Worm (Caenorhabditis elegans) whole organism, L4 larva: ENCODE results near the gene pdhk-2.

Experiments
- F44E2.7 ChIP-seq: fragments of 200-800 bp; sonication (Bioruptor generic); IDR thresholded peaks from 2 replicates; pipeline ENCODE4 v2.1.2; 2022; ENCODE audit warnings: missing genetic modification characterization, missing compliant biosample characterization
- F49E8.2 ChIP-seq: sonication (generic microtip); optimal IDR thresholded peaks from 2 replicates; lab custom pipeline; 2016; ENCODE audit warnings: missing compliant biosample characterization, mild to moderate bottlenecking, missing genetic modification characterization, borderline replicate concordance
- T26A8.4 ChIP-seq: fragments of 200-800 bp; sonication (Bioruptor generic); IDR thresholded peaks from 2 replicates; pipeline ENCODE4 v1.3.6; 2022; ENCODE audit warnings: missing genetic modification characterization, missing compliant biosample characterization
- Y5F2A.4 ChIP-seq: fragments of 200-800 bp; sonication (Bioruptor generic); optimal IDR thresholded peaks from 2 replicates; lab custom pipeline; 2018; ENCODE audit warnings: mild to moderate bottlenecking, missing genetic modification characterization, missing compliant biosample characterization
- ZK337.2 ChIP-seq: fragments of 200-800 bp; sonication (Bioruptor generic); IDR thresholded peaks from 2 replicates; pipeline ENCODE4 v1.3.6; 2022; ENCODE audit warnings: missing genetic modification reagents, missing genetic modification characterization, missing compliant biosample characterization
- aly-2 ChIP-seq: sonication (generic microtip); optimal IDR thresholded peaks from 2 replicates; lab custom pipeline; 2018; ENCODE audit warnings: missing biosample characterization, missing genetic modification characterization
- attf-4 ChIP-seq: sonication (generic microtip); optimal IDR thresholded peaks from 3 replicates; lab custom pipeline; 2017; ENCODE audit warnings: missing biosample characterization, missing genetic modification characterization
- daf-12 ChIP-seq: fragments of 150-350 bp; optimal IDR thresholded peaks from 2 replicates; lab custom pipeline; 2014; ENCODE audit warnings: missing biosample characterization, missing genetic modification reagents, missing genetic modification characterization
- daf-16 ChIP-seq, 3 experiments: sonication (generic microtip); optimal IDR thresholded peaks; 2 replicates each; lab custom pipeline; 2016 to 2017; ENCODE audit warnings: missing genetic modification characterization in 3 of 3, missing genetic modification reagents in 3 of 3, mild to moderate bottlenecking in 2 of 3, missing compliant biosample characterization in 2 of 3, missing biosample characterization in 1 of 3, moderate library complexity in 1 of 3
- daf-8 ChIP-seq: fragments of 200-800 bp; sonication (Bioruptor generic); IDR thresholded peaks from 2 replicates; pipeline ENCODE4 v1.3.6; 2022; ENCODE audit warnings: missing genetic modification characterization, missing compliant biosample characterization
- dmd-9 ChIP-seq: fragments of 200-800 bp; sonication (Bioruptor generic); IDR thresholded peaks from 2 replicates; pipeline ENCODE4 v1.3.6; 2022; ENCODE audit warnings: missing genetic modification reagents, missing genetic modification characterization, missing compliant biosample characterization
- dpl-1 ChIP-seq: fragments of 150-350 bp; optimal IDR thresholded peaks from 2 replicates; lab custom pipeline; 2014; ENCODE audit warnings: missing biosample characterization, missing genetic modification reagents, missing genetic modification characterization
- fkh-10 ChIP-seq: fragments of 150-350 bp; optimal IDR thresholded peaks from 2 replicates; lab custom pipeline; 2014; ENCODE audit warnings: missing biosample characterization, missing genetic modification reagents, missing genetic modification characterization
- fos-1 ChIP-seq: fragments of 150-350 bp; optimal IDR thresholded peaks from 2 replicates; lab custom pipeline; 2014; ENCODE audit warnings: missing biosample characterization, missing genetic modification characterization
- hif-1 ChIP-seq, 2 experiments: sonication (generic microtip); optimal IDR thresholded peaks; 2 replicates each; lab custom pipeline; 2016 to 2017; ENCODE audit warnings: missing compliant biosample characterization in 2 of 2, missing genetic modification characterization in 2 of 2, missing genetic modification reagents in 2 of 2, missing genotype in 2 of 2, mild to moderate bottlenecking in 1 of 2
- hlh-30 ChIP-seq: sonication (generic microtip); optimal IDR thresholded peaks from 2 replicates; lab custom pipeline; 2017; ENCODE audit warnings: antibody characterized with exemption, mild to moderate bottlenecking, missing genetic modification characterization, missing compliant biosample characterization; ENCODE audit not compliant: insufficient read depth
- hmg-1.1 ChIP-seq: fragments of 200-800 bp; sonication (Bioruptor generic); IDR thresholded peaks from 2 replicates; pipeline ENCODE4 v1.3.6; 2022; ENCODE audit warnings: missing genetic modification reagents, missing genetic modification characterization, missing compliant biosample characterization
- lim-7 ChIP-seq: fragments of 200-800 bp; sonication (Bioruptor generic); IDR thresholded peaks from 2 replicates; pipeline ENCODE4 v1.3.6; 2022; ENCODE audit warnings: missing genetic modification characterization, missing compliant biosample characterization
- lin-15B ChIP-seq: fragments of 150-350 bp; sonication (generic microtip); optimal IDR thresholded peaks from 3 replicates; lab custom pipeline; 2014; ENCODE audit warnings: missing biosample characterization, missing genetic modification characterization
- lin-29 ChIP-seq: fragments of 200-800 bp; sonication (Bioruptor generic); IDR thresholded peaks from 2 replicates; pipeline ENCODE4 v1.3.6; 2022; ENCODE audit warnings: missing genetic modification reagents, missing genetic modification characterization, missing compliant biosample characterization
- lin-38 ChIP-seq: fragments of 200-800 bp; sonication (Bioruptor generic); IDR thresholded peaks from 2 replicates; pipeline ENCODE4 v1.3.6; 2022; ENCODE audit warnings: missing genetic modification reagents, missing genetic modification characterization, missing compliant biosample characterization
- lir-3 ChIP-seq: sonication (generic microtip); optimal IDR thresholded peaks from 2 replicates; lab custom pipeline; 2016; ENCODE audit warnings: mild to moderate bottlenecking, missing genetic modification characterization, missing compliant biosample characterization
- madf-9 ChIP-seq: fragments of 200-800 bp; sonication (Bioruptor generic); conservative IDR thresholded peaks from 2 replicates; pipeline ENCODE4 v1.3.6; 2022; ENCODE audit warnings: missing genetic modification reagents, missing genetic modification characterization, missing compliant biosample characterization
- mdl-1 ChIP-seq, 2 experiments: fragments of 150-350 bp in 1 of 2; sonication (generic microtip) in 1 of 2; optimal IDR thresholded peaks; 2 replicates each; lab custom pipeline; 2014 to 2017; ENCODE audit warnings: missing biosample characterization in 2 of 2, missing genetic modification characterization in 2 of 2
- mdt-29 ChIP-seq: fragments of 200-800 bp; sonication (Bioruptor generic); IDR thresholded peaks from 2 replicates; pipeline ENCODE4 v1.3.6; 2022; ENCODE audit warnings: missing genetic modification reagents, missing genetic modification characterization, missing compliant biosample characterization
- mes-2 ChIP-seq: sonication (generic microtip); optimal IDR thresholded peaks from 2 replicates; lab custom pipeline; 2016; ENCODE audit warnings: missing genotype, mild to moderate bottlenecking, missing genetic modification characterization, missing compliant biosample characterization; ENCODE audit not compliant: poor library complexity, severe bottlenecking
- nhr-10 ChIP-seq: fragments of 150-350 bp; optimal IDR thresholded peaks from 2 replicates; lab custom pipeline; 2014; ENCODE audit warnings: missing biosample characterization, missing genetic modification characterization
- nhr-111 ChIP-seq: fragments of 200-800 bp; sonication (Bioruptor generic); optimal IDR thresholded peaks from 2 replicates; lab custom pipeline; 2018; ENCODE audit warnings: mild to moderate bottlenecking, missing genetic modification characterization, missing compliant biosample characterization
- nhr-237 ChIP-seq: sonication (generic microtip); optimal IDR thresholded peaks from 2 replicates; lab custom pipeline; 2017; ENCODE audit warnings: missing biosample characterization, missing genetic modification characterization
- nhr-25 ChIP-seq: sonication (generic microtip); optimal IDR thresholded peaks from 2 replicates; lab custom pipeline; 2017; ENCODE audit warnings: missing genetic modification characterization, mild to moderate bottlenecking, missing compliant biosample characterization, antibody characterized with exemption, moderate library complexity, borderline replicate concordance; ENCODE audit not compliant: insufficient read depth
- nhr-28 ChIP-seq: fragments of 150-350 bp; optimal IDR thresholded peaks from 2 replicates; lab custom pipeline; 2014; ENCODE audit warnings: missing biosample characterization, missing genetic modification characterization
- nhr-41 ChIP-seq: fragments of 200-800 bp; sonication (Bioruptor generic); IDR thresholded peaks from 2 replicates; pipeline ENCODE4 v1.3.6; 2022; ENCODE audit warnings: missing genetic modification reagents, missing genetic modification characterization, missing compliant biosample characterization
- nhr-42 ChIP-seq: fragments of 200-800 bp; sonication (Bioruptor generic); IDR thresholded peaks from 2 replicates; pipeline ENCODE4 v1.3.6; 2022; ENCODE audit warnings: missing genetic modification characterization, missing compliant biosample characterization
- nhr-48 ChIP-seq: sonication (generic microtip); optimal IDR thresholded peaks from 2 replicates; lab custom pipeline; 2016; ENCODE audit warnings: mild to moderate bottlenecking, missing genetic modification characterization, missing compliant biosample characterization
- pha-4 ChIP-seq, 2 experiments: fragments of 150-350 bp in 1 of 2; fragments of 200-800 bp in 1 of 2; sonication (Bioruptor generic) in 1 of 2; IDR thresholded peaks in 1 of 2; optimal IDR thresholded peaks in 1 of 2; 2 replicates each; pipeline versions ENCODE4 v1.3.6 to Lab custom; 2014 to 2022; ENCODE audit warnings: missing genetic modification characterization in 2 of 2, missing genetic modification reagents in 2 of 2, missing biosample characterization in 1 of 2, missing compliant biosample characterization in 1 of 2
- php-3 ChIP-seq: fragments of 200-800 bp; sonication (Bioruptor generic); IDR thresholded peaks from 2 replicates; pipeline ENCODE4 v1.3.6; 2022; ENCODE audit warnings: missing genetic modification reagents, missing genetic modification characterization, missing compliant biosample characterization
- pqm-1 ChIP-seq: sonication (generic microtip); optimal IDR thresholded peaks from 2 replicates; lab custom pipeline; 2017; ENCODE audit warnings: missing biosample characterization, missing genetic modification characterization
- rbr-2 ChIP-seq: sonication (generic microtip); optimal IDR thresholded peaks from 2 replicates; lab custom pipeline; 2016; ENCODE audit warnings: missing genotype, missing genetic modification characterization, missing compliant biosample characterization
- saeg-2 ChIP-seq: fragments of 200-800 bp; sonication (Bioruptor generic); IDR thresholded peaks from 2 replicates; pipeline ENCODE4 v1.3.6; 2022; ENCODE audit warnings: missing genetic modification reagents, missing genetic modification characterization, missing compliant biosample characterization
- set-16 ChIP-seq: fragments of 200-800 bp; sonication (Bioruptor generic); IDR thresholded peaks from 2 replicates; pipeline ENCODE4 v1.3.6; 2022; ENCODE audit warnings: missing genetic modification reagents, missing genetic modification characterization, missing compliant biosample characterization
- skn-1 ChIP-seq: fragments of 150-350 bp; optimal IDR thresholded peaks from 2 replicates; lab custom pipeline; 2014; ENCODE audit warnings: missing biosample characterization, missing genetic modification characterization
- snpc-1.2 ChIP-seq: fragments of 200-800 bp; sonication (Bioruptor generic); IDR thresholded peaks from 2 replicates; pipeline ENCODE4 v1.3.6; 2022; ENCODE audit warnings: missing genetic modification reagents, missing genetic modification characterization, missing compliant biosample characterization
- tag-97 ChIP-seq: fragments of 200-800 bp; sonication (Bioruptor generic); IDR thresholded peaks from 2 replicates; pipeline ENCODE4 v1.3.6; 2022; ENCODE audit warnings: missing genetic modification characterization, missing compliant biosample characterization
- tra-1 ChIP-seq: fragments of 200-800 bp; sonication (Bioruptor generic); IDR thresholded peaks from 2 replicates; pipeline ENCODE4 v1.3.6; 2022; ENCODE audit warnings: missing genetic modification reagents, missing genetic modification characterization, missing compliant biosample characterization
- unc-130 ChIP-seq: sonication (generic microtip); optimal IDR thresholded peaks from 2 replicates; lab custom pipeline; 2016; ENCODE audit warnings: missing genetic modification reagents, missing genetic modification characterization, missing compliant biosample characterization
- unc-62 ChIP-seq, 3 experiments: fragments of 150-350 bp in 1 of 3; sonication (generic microtip); optimal IDR thresholded peaks in 2 of 3; peaks in 1 of 3; 1 replicate in 1 of 3; 2 replicates in 2 of 3; lab custom pipeline; 2014 to 2017; ENCODE audit warnings: missing biosample characterization in 3 of 3, missing genetic modification characterization in 3 of 3, missing genetic modification reagents in 3 of 3, missing genotype in 1 of 3
- zag-1 ChIP-seq: fragments of 150-350 bp; optimal IDR thresholded peaks from 2 replicates; lab custom pipeline; 2014; ENCODE audit warnings: missing biosample characterization, missing genetic modification characterization
- zfp-3 ChIP-seq: fragments of 200-800 bp; sonication (Bioruptor generic); conservative IDR thresholded peaks from 2 replicates; pipeline ENCODE4 v1.3.6; 2022; ENCODE audit warnings: missing genetic modification reagents, missing genetic modification characterization, missing compliant biosample characterization
- ztf-11 ChIP-seq: fragments of 150-350 bp; optimal IDR thresholded peaks from 2 replicates; lab custom pipeline; 2014; ENCODE audit warnings: missing biosample characterization, missing genetic modification characterization

pdhk-2 gene

DNA sequence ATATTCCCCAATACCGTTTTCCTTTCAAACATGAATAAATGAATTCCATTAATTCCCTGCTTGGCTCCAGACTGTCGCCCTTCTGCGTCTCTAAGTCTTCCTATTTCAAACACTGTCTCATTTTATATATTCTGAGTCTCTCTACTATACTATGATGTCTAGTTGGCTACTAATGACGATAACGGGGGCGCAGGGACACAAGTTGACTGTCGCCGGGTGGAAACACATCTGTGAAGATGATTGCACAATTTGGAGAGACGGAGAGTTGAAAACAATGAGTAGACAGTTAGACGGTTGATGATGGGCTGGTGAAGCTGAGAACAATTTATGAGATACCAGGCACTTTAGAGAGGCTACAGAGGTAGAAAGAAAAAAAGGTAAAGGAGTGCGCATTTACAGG lies 8.3 kb upstream of the pdhk-2 start, which contains the start of gene sma-2 (continued):
- TF ChIP-seq mes-2 (tag; lab: Kevin White, UChicago) (peak; percentile 73), nhr-28 (tag; lab: Kevin White, UChicago) (peak; percentile 94), daf-16 (GFP tag; optimal IDR thresholded peaks at IDR 0.05; lab: Kevin White, UChicago) (peak in 1 of 2 experiments; percentile 74), daf-16 (tag; optimal IDR thresholded peaks at IDR 0.05; lab: Kevin White, UChicago) (peak; percentile 95), lir-3 (tag; lab: Kevin White, UChicago) (no peak), zfp-3 (GFP tag; lab: Robert Waterston, UW) (no peak), unc-62 (GFP tag; optimal IDR thresholded peaks at IDR 0.05 in 1 of 2; lab: Kevin White, UChicago) (peak in 1 of 2 experiments; percentile 14), unc-62 (tag; optimal IDR thresholded peaks at IDR 0.05; lab: Kevin White, UChicago) (no peak), hlh-30 (tag; lab: Kevin White, UChicago) (peak; percentile 56), aly-2 (no peak), skn-1 (tag; lab: Kevin White, UChicago) (no peak), nhr-41 (GFP tag; lab: Robert Waterston, UW) (0 out of 2 replicates have a peak, but pooled peaks have one; percentile 44), pha-4 (GFP tag; IDR thresholded peaks at IDR 0.05; lab: Robert Waterston, UW) (peak; percentile 20; the same call in 1 of the 2 replicates), pha-4 (tag; optimal IDR thresholded peaks at IDR 0.05; lab: Kevin White, UChicago) (no peak), lim-7 (GFP tag; lab: Robert Waterston, UW) (no peak), rbr-2 (tag; lab: Kevin White, UChicago) (peak; percentile 47), F49E8.2 (tag; lab: Kevin White, UChicago) (no peak), fos-1 (tag; lab: Kevin White, UChicago) (no peak), nhr-237 (no peak), daf-8 (no peak), attf-4 (tag; lab: Kevin White, UChicago) (no peak), madf-9 (GFP tag; lab: Robert Waterston, UW) (no peak), Y5F2A.4 (no peak), hmg-1.1 (GFP tag; lab: Robert Waterston, UW) (peak; percentile 59), lin-15B (tag; lab: Kevin White, UChicago) (no peak), zag-1 (tag; lab: Kevin White, UChicago) (no peak), nhr-111 (no peak), nhr-25 (tag; lab: Kevin White, UChicago) (no peak), pqm-1 (peak; percentile 39), lin-29 (GFP tag; lab: Robert Waterston, UW) (no peak), lin-38 (GFP tag; lab: Robert Waterston, UW) (peak; percentile 32; the same call in 1 of the 2 replicates), F44E2.7 (GFP tag; lab: Robert Waterston, UW) (no peak), nhr-48 (peak; percentile 84), set-16 (GFP tag; lab: Robert Waterston, UW) (no peak), snpc-1.2 (no peak), mdt-29 (no peak), daf-12 (tag; lab: Kevin White, UChicago) (no peak), ztf-11 (tag; lab: Kevin White, UChicago) (no peak), ZK337.2 (no peak), mdl-1 (tag; optimal IDR thresholded peaks at IDR 0.05; lab: Kevin White, UChicago) (peak in 1 of 2 experiments; percentile 68), unc-130 (no peak), dpl-1 (GFP tag; lab: Kevin White, UChicago) (peak; percentile 39), php-3 (GFP tag; lab: Robert Waterston, UW) (peak; percentile 87), T26A8.4 (GFP tag; lab: Robert Waterston, UW) (peak; percentile 53; the same call in 1 of the 2 replicates), nhr-10 (tag; lab: Kevin White, UChicago) (peak; percentile 42), tra-1 (GFP tag; lab: Robert Waterston, UW) (peak; percentile 66), nhr-42 (GFP tag; lab: Robert Waterston, UW) (no peak), fkh-10 (no peak), dmd-9 (no peak), saeg-2 (GFP tag; lab: Robert Waterston, UW) (no peak), tag-97 (GFP tag; lab: Robert Waterston, UW) (no peak), hif-1 (tag; optimal IDR thresholded peaks at IDR 0.05; lab: Kevin White, UChicago) (peak in 1 of 2 experiments; percentile 50)
